Worm (Caenorhabditis elegans): Measurements from ENCODE around the gene W02D7.11.

- TF ChIP-seq pha-4 (tag; optimal IDR thresholded peaks at IDR 0.05) (no peak), tbx-2 (tag; optimal IDR thresholded peaks at IDR 0.05) (no peak)
These were observed 22.7 kb downstream of the W02D7.11 start for ce11 chrV:8281646-8282045.
